Fruit fly (Drosophila melanogaster) whole organism, wandering third instar larva: ENCODE results near the gene RpL34b.

Experiments used
- Abd-B ChIP-seq: fragments of >200 bp; optimal IDR thresholded peaks from 2 replicates; lab custom pipeline; 2017; ENCODE audit warnings: missing biosample characterization, missing genetic modification characterization
- CG32264 ChIP-seq: fragments of 200-800 bp; sonication (Bioruptor generic); optimal IDR thresholded peaks from 2 replicates; lab custom pipeline; 2016; ENCODE audit warnings: missing biosample characterization, missing genetic modification characterization
- CG9705 ChIP-seq: fragments of 200-800 bp; sonication (Bioruptor generic); optimal IDR thresholded peaks from 2 replicates; lab custom pipeline; 2018; ENCODE audit warnings: missing biosample characterization, mild to moderate bottlenecking, missing genetic modification characterization
- CrebA ChIP-seq: fragments of 200-800 bp; sonication (Bioruptor generic); optimal IDR thresholded peaks from 2 replicates; lab custom pipeline; 2016; ENCODE audit warnings: missing biosample characterization, mild to moderate bottlenecking, missing genetic modification characterization, borderline replicate concordance
- Dfd ChIP-seq: fragments of >200 bp; optimal IDR thresholded peaks from 2 replicates; lab custom pipeline; 2017; ENCODE audit warnings: missing biosample characterization, missing genetic modification characterization
- Dif ChIP-seq: fragments of 200-275, 200-300 bp; sonication (Bioruptor generic); optimal IDR thresholded peaks from 2 replicates; lab custom pipeline; 2018; ENCODE audit warnings: missing biosample characterization, missing genetic modification characterization; ENCODE audit not compliant: partially characterized antibody
- HLH106 ChIP-seq: fragments of 200-800 bp; optimal IDR thresholded peaks from 3 replicates; lab custom pipeline; 2019; ENCODE audit warnings: missing biosample characterization, mild to moderate bottlenecking, missing genetic modification characterization, moderate library complexity
- Hnf4 ChIP-seq: fragments of 200-800 bp; sonication (Bioruptor generic); optimal IDR thresholded peaks from 2 replicates; lab custom pipeline; 2016; ENCODE audit warnings: missing biosample characterization, mild to moderate bottlenecking, missing genetic modification characterization
- Hr78 ChIP-seq: fragments of >200 bp; optimal IDR thresholded peaks from 2 replicates; lab custom pipeline; 2017; ENCODE audit warnings: missing biosample characterization, missing genetic modification characterization
- Hr83 ChIP-seq: fragments of 200-300 bp; sonication (Bioruptor generic); optimal IDR thresholded peaks from 2 replicates; lab custom pipeline; 2016; ENCODE audit warnings: missing biosample characterization, mild to moderate bottlenecking, missing genetic modification characterization, moderate library complexity; ENCODE audit not compliant: poor library complexity, severe bottlenecking
- Jra ChIP-seq: sonication (Bioruptor generic); optimal IDR thresholded peaks from 2 replicates; lab custom pipeline; 2016; ENCODE audit warnings: missing biosample characterization, missing genetic modification characterization
- Myc ChIP-seq: fragments of >200 bp; optimal IDR thresholded peaks from 2 replicates; lab custom pipeline; 2017
- N ChIP-seq: fragments of >200 bp; optimal IDR thresholded peaks from 2 replicates; lab custom pipeline; 2018; ENCODE audit warnings: missing biosample characterization, missing external identifiers, missing genetic modification characterization
- OdsH ChIP-seq: fragments of 200-800 bp; sonication (Bioruptor generic); optimal IDR thresholded peaks from 2 replicates; lab custom pipeline; 2016; ENCODE audit warnings: missing biosample characterization, mild to moderate bottlenecking, missing genetic modification characterization
- Rel ChIP-seq, 2 experiments: fragments of 200-800 bp; sonication (Bioruptor generic) in 1 of 2; optimal IDR thresholded peaks; 2 replicates in 1 of 2; 3 replicates in 1 of 2; lab custom pipeline; 2016 to 2019; ENCODE audit warnings: mild to moderate bottlenecking in 2 of 2, missing biosample characterization in 2 of 2, missing genetic modification characterization in 2 of 2, moderate library complexity in 1 of 2
- Sp1 ChIP-seq: fragments of 200-800 bp; sonication (Bioruptor generic); optimal IDR thresholded peaks from 3 replicates; lab custom pipeline; 2019; ENCODE audit warnings: missing biosample characterization, mild to moderate bottlenecking, missing genetic modification characterization, moderate library complexity
- Vsx2 ChIP-seq: fragments of 200-300, 225-300 bp; sonication (Bioruptor generic); optimal IDR thresholded peaks from 2 replicates; lab custom pipeline; 2018; ENCODE audit warnings: missing biosample characterization, missing genetic modification characterization; ENCODE audit not compliant: partially characterized antibody
- brk ChIP-seq: fragments of 200-800 bp; sonication (Bioruptor generic); optimal IDR thresholded peaks from 2 replicates; lab custom pipeline; 2016; ENCODE audit warnings: missing biosample characterization, mild to moderate bottlenecking, missing genetic modification characterization
- dl ChIP-seq, 2 experiments: fragments of 175-275, 200-275 bp in 1 of 2; fragments of 200-275 bp in 1 of 2; sonication (Bioruptor generic); optimal IDR thresholded peaks; lab custom pipeline; 2018; ENCODE audit warnings: mild to moderate bottlenecking in 2 of 2, missing biosample characterization in 2 of 2, missing genetic modification characterization in 2 of 2, moderate library complexity in 2 of 2; ENCODE audit not compliant: partially characterized antibody in 2 of 2, insufficient read depth in 1 of 2
- dmrt93B ChIP-seq: fragments of 200-800 bp; sonication (Bioruptor generic); optimal IDR thresholded peaks from 2 replicates; lab custom pipeline; 2018; ENCODE audit warnings: missing biosample characterization, mild to moderate bottlenecking, missing genetic modification characterization
- dsf ChIP-seq: sonication (Bioruptor generic); optimal IDR thresholded peaks from 2 replicates; lab custom pipeline; 2016; ENCODE audit warnings: missing biosample characterization, missing genetic modification characterization, borderline replicate concordance
- ey ChIP-seq: fragments of 200-800 bp; sonication (Bioruptor generic); optimal IDR thresholded peaks from 2 replicates; lab custom pipeline; 2016; ENCODE audit warnings: missing biosample characterization, missing genetic modification characterization
- foxo ChIP-seq, 2 experiments: fragments of 200-800 bp; sonication (Bioruptor generic); optimal IDR thresholded peaks; 2 replicates in 1 of 2; 3 replicates in 1 of 2; lab custom pipeline; 2016 to 2017; ENCODE audit warnings: missing biosample characterization in 2 of 2, missing genetic modification characterization in 2 of 2
- fru ChIP-seq: fragments of 200-800 bp; sonication (Bioruptor generic); optimal IDR thresholded peaks from 3 replicates; lab custom pipeline; 2016; ENCODE audit warnings: missing biosample characterization, mild to moderate bottlenecking, missing genetic modification characterization
- h ChIP-seq: fragments of 200-800 bp; sonication (Bioruptor generic); optimal IDR thresholded peaks from 3 replicates; lab custom pipeline; 2016; ENCODE audit warnings: missing biosample characterization, mild to moderate bottlenecking, missing genetic modification characterization
- jim ChIP-seq: fragments of 175-275, 200-325 bp; sonication (Bioruptor generic); optimal IDR thresholded peaks from 2 replicates; lab custom pipeline; 2016; ENCODE audit warnings: missing biosample characterization, mild to moderate bottlenecking, missing genetic modification characterization
- lola ChIP-seq: fragments of >200 bp; optimal IDR thresholded peaks from 2 replicates; lab custom pipeline; 2017; ENCODE audit warnings: missing biosample characterization, missing genetic modification characterization
- pan ChIP-seq: fragments of >200 bp; optimal IDR thresholded peaks from 2 replicates; lab custom pipeline; 2017
- psq ChIP-seq: fragments of 200-800 bp; sonication (Bioruptor generic); optimal IDR thresholded peaks from 3 replicates; lab custom pipeline; 2017; ENCODE audit warnings: missing biosample characterization, mild to moderate bottlenecking, missing genetic modification characterization, moderate library complexity
- rgr ChIP-seq: fragments of 200-800 bp; sonication (Bioruptor generic); optimal IDR thresholded peaks from 3 replicates; lab custom pipeline; 2016; ENCODE audit warnings: missing biosample characterization, mild to moderate bottlenecking, missing genetic modification characterization
- sage ChIP-seq: fragments of 200-800 bp; sonication (Bioruptor generic); optimal IDR thresholded peaks from 2 replicates; lab custom pipeline; 2016; ENCODE audit warnings: missing biosample characterization, mild to moderate bottlenecking, missing genetic modification characterization
- sv ChIP-seq: fragments of 200-800 bp; sonication (Bioruptor generic); optimal IDR thresholded peaks from 3 replicates; lab custom pipeline; 2016; ENCODE audit warnings: missing biosample characterization, missing genetic modification characterization
- tai ChIP-seq: sonication (Bioruptor generic); optimal IDR thresholded peaks from 2 replicates; lab custom pipeline; 2016; ENCODE audit warnings: missing biosample characterization, missing genetic modification characterization
- woc ChIP-seq: sonication (Bioruptor generic); optimal IDR thresholded peaks from 2 replicates; lab custom pipeline; 2016; ENCODE audit warnings: missing biosample characterization, mild to moderate bottlenecking, missing genetic modification characterization

RpL34b gene

DNA sequence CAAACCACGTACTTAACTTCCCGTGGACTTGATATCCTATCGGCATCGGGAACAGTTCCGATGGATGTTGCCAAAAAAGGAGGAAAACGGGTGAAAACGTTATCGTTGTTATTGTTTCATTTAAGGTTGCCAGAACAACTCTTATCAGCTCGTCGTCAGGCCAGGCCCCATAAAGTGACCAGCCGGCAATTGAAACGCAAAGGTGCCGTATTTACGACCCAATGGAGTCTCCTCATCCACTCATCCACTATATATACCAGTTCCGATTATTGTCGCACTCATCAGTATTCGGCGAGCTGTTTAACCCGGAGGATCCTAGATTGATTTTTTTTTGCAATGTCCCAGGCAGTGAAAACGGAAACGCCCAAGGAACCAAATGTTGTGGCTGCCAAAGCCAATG, 35.9 kb downstream of the RpL34b start, which contains the start of gene Srr:
TSS of gene Srr (plus strand) at position 278 of the 400 bp plus-strand sequence.
- no peak for TF ChIP-seq lola
- TF ChIP-seq Rel (GFP tag; optimal IDR thresholded peaks at IDR 0.05; lab: Kevin White, UChicago): no peak
- TF ChIP-seq Rel (tag; optimal IDR thresholded peaks at IDR 0.05; lab: Kevin White, UChicago): no peak
- TF ChIP-seq jim (GFP tag; lab: Kevin White, UChicago): no peak
- no peak for TF ChIP-seq sv
- TF ChIP-seq dl (GFP tag; optimal IDR thresholded peaks at IDR 0.05; lab: Kevin White, UChicago; ENCODE audit: insufficient read depth in 1 of 2, partially characterized antibody in 2 of 2): no peak
- no peak for TF ChIP-seq psq (GFP tag; lab: Kevin White, UChicago)
- no peak for TF ChIP-seq Vsx2 (GFP tag; lab: Kevin White, UChicago)
- TF ChIP-seq dmrt93B: no peak
- no peak for TF ChIP-seq Sp1 (GFP tag; lab: Kevin White, UChicago)
- TF ChIP-seq Hnf4 (GFP tag; lab: Kevin White, UChicago): no peak

dm6 chr3R:9363066-9363719, 37.8 kb downstream of the RpL34b start, which contains the start of gene CG18473:
Gene CG18473 (plus strand): TSS chr3R:9363305.
- TF ChIP-seq Rel (GFP tag; optimal IDR thresholded peaks at IDR 0.05; lab: Kevin White, UChicago): no peak
- peak; percentile 87 for TF ChIP-seq Rel (tag; optimal IDR thresholded peaks at IDR 0.05; lab: Kevin White, UChicago)
- TF ChIP-seq dl (GFP tag; optimal IDR thresholded peaks at IDR 0.05; lab: Kevin White, UChicago; ENCODE audit: insufficient read depth in 1 of 2, partially characterized antibody in 2 of 2): no peak

dm6 chr3R:9359393-9359792, 41.6 kb downstream of the RpL34b start:
- TF ChIP-seq CrebA (no peak), Dif (GFP tag; lab: Kevin White, UChicago) (peak; percentile 5)
- TF ChIP-seq, all 38 proteins: peak for 1

DNA sequence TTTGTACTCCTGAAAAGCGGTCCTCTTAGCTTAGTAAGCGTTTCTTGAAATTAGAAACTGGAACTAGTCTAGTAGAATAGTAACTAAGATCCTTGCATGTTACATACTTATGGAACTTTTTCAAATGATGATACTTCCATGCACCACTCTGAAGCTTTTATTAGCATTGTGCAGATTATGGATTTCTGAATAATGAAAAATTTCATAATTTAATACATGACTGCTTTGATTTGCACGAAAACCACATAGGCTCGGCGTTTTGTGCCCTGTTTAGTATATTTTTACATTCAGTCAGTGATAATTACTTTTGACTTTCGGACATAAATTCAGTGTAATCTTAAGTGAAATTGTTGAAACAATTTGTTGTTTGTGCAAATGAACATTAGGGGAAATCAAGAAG, 45.8 kb downstream of the RpL34b start, which contains the start of gene CG43675:
TSS of gene CG43675 (plus strand) at position 301 of the 400 bp plus-strand sequence.
- no peak for TF ChIP-seq h (GFP tag; lab: Kevin White, UChicago)
- TF ChIP-seq woc: no peak
- TF ChIP-seq Rel (GFP tag; optimal IDR thresholded peaks at IDR 0.05; lab: Kevin White, UChicago): no peak
- TF ChIP-seq Rel (tag; optimal IDR thresholded peaks at IDR 0.05; lab: Kevin White, UChicago): no peak
- TF ChIP-seq dl (GFP tag; optimal IDR thresholded peaks at IDR 0.05; lab: Kevin White, UChicago; ENCODE audit: insufficient read depth in 1 of 2, partially characterized antibody in 2 of 2): no peak
- TF ChIP-seq rgr (GFP tag; lab: Kevin White, UChicago): no peak
- TF ChIP-seq Abd-B (GFP tag; lab: Kevin White, UChicago): no peak
- no peak for TF ChIP-seq jim (GFP tag; lab: Kevin White, UChicago)
- no peak for TF ChIP-seq dsf (GFP tag; lab: Kevin White, UChicago)
- TF ChIP-seq HLH106 (tag; lab: Kevin White, UChicago): no peak
- TF ChIP-seq Dif (GFP tag; lab: Kevin White, UChicago): no peak
- no peak for TF ChIP-seq CrebA
- no peak for TF ChIP-seq sage (GFP tag; lab: Kevin White, UChicago)
- TF ChIP-seq CG32264 (GFP tag; lab: Kevin White, UChicago): no peak
- TF ChIP-seq Jra: no peak
- no peak for TF ChIP-seq foxo (GFP tag; optimal IDR thresholded peaks at IDR 0.05; lab: Kevin White, UChicago)
- TF ChIP-seq pan (lab: Kevin White, UChicago): no peak
- no peak for TF ChIP-seq tai
- TF ChIP-seq Vsx2 (GFP tag; lab: Kevin White, UChicago): no peak

DNA sequence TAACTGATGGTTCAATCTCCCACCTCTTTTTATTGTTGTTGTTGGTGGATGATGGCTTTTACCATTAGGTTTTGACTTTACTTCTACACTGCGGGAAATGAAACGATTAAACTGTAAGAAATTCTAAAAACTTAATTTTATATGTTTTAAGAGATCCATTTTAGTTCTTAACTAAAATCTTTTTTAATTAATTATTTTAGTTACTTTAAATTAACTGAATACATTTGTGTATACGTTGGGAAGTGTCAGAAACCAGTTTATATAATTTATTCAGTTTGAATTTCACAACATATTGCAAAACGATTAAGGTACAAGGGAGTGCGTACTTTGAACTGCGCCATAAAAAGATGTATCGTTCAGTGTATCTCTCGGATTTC, 47.8 kb downstream of the RpL34b start:
- peak; percentile 79 for TF ChIP-seq psq (GFP tag; lab: Kevin White, UChicago)
- no peak for TF ChIP-seq dl (GFP tag; optimal IDR thresholded peaks at IDR 0.05; lab: Kevin White, UChicago; ENCODE audit: insufficient read depth in 1 of 2, partially characterized antibody in 2 of 2)
- TF ChIP-seq dmrt93B: peak; percentile 50
- no peak for TF ChIP-seq CG32264 (GFP tag; lab: Kevin White, UChicago)
- TF ChIP-seq CG9705 (GFP tag; lab: Kevin White, UChicago): no peak
- peak in 1 of 2 experiments; percentile 78 for TF ChIP-seq foxo (GFP tag; optimal IDR thresholded peaks at IDR 0.05; lab: Kevin White, UChicago)
- no peak for TF ChIP-seq jim (GFP tag; lab: Kevin White, UChicago)
- no peak for TF ChIP-seq Abd-B (GFP tag; lab: Kevin White, UChicago)
- peak; percentile 47 for TF ChIP-seq sv
- TF ChIP-seq sage (GFP tag; lab: Kevin White, UChicago): peak; percentile 87
- peak; percentile 83 for TF ChIP-seq Sp1 (GFP tag; lab: Kevin White, UChicago)
- TF ChIP-seq ey (GFP tag; lab: Kevin White, UChicago): peak; percentile 54
- TF ChIP-seq Hr83 (GFP tag; lab: Kevin White, UChicago): no peak
- no peak for TF ChIP-seq Vsx2 (GFP tag; lab: Kevin White, UChicago)
- peak; percentile 32 for TF ChIP-seq Hnf4 (GFP tag; lab: Kevin White, UChicago)
- TF ChIP-seq h (GFP tag; lab: Kevin White, UChicago): peak; percentile 81
- TF ChIP-seq Myc: no peak
- TF ChIP-seq Dfd (GFP tag; lab: Kevin White, UChicago): no peak
- TF ChIP-seq brk (GFP tag; lab: Kevin White, UChicago): peak; percentile 65
- no peak for TF ChIP-seq Rel (GFP tag; optimal IDR thresholded peaks at IDR 0.05; lab: Kevin White, UChicago)
- TF ChIP-seq Rel (tag; optimal IDR thresholded peaks at IDR 0.05; lab: Kevin White, UChicago): no peak
- TF ChIP-seq OdsH (GFP tag; lab: Kevin White, UChicago): peak; percentile 77
- no peak for TF ChIP-seq Hr78 (GFP tag; lab: Kevin White, UChicago)
- TF ChIP-seq lola: no peak
- TF ChIP-seq CrebA: no peak
- TF ChIP-seq tai: no peak
- no peak for TF ChIP-seq pan (lab: Kevin White, UChicago)
- TF ChIP-seq HLH106 (tag; lab: Kevin White, UChicago): peak; percentile 76
- TF ChIP-seq fru (GFP tag; lab: Kevin White, UChicago): peak; percentile 74
- TF ChIP-seq rgr (GFP tag; lab: Kevin White, UChicago): peak; percentile 74
- no peak for TF ChIP-seq Jra
- TF ChIP-seq N: no peak
